Worm (Caenorhabditis elegans): ENCODE results near the gene srsx-10.

Gene srsx-10

ce11 chrV:5001386-5001785 is 26.8 kb upstream of the srsx-10 start, which contains the start of gene srr-8:
TSS of gene srr-8 (plus strand) at chrV:5001686.
- no peak for TF ChIP-seq ama-1 (optimal IDR thresholded peaks at IDR 0.05)
- TF ChIP-seq lin-15B (tag; optimal IDR thresholded peaks at IDR 0.05), result no peak
- no peak for TF ChIP-seq eor-1 (tag; optimal IDR thresholded peaks at IDR 0.05)
- no peak for TF ChIP-seq elt-2 (tag; optimal IDR thresholded peaks at IDR 0.05)
- TF ChIP-seq egl-5 (tag; optimal IDR thresholded peaks at IDR 0.05), result no peak
- TF ChIP-seq skn-1 (tag; optimal IDR thresholded peaks at IDR 0.05), result no peak
- TF ChIP-seq nhr-12 (tag; optimal IDR thresholded peaks at IDR 0.05), result no peak
- no peak for TF ChIP-seq hmg-11 (tag; optimal IDR thresholded peaks at IDR 0.05)
- no peak for TF ChIP-seq fos-1 (tag; optimal IDR thresholded peaks at IDR 0.05)
- TF ChIP-seq unc-62 (GFP tag; optimal IDR thresholded peaks at IDR 0.05), result no peak

DNA sequence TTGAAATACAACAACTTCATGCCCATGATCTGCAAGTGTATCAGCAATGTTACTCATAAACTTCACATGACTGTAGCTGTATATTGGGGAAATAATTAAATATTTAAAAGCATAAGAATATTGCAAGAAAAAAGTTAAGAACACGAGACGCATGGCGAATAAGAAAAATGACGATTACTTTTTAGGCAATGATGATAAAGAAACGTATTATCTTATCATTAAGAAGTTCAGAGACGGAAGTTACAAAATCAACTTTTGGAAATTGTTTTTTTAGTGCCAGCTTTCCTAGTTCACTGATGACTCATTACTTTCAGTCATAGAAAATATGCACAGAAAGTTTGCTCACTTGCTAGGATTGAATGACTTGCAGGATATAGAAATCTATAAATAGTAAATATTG is 25.8 kb upstream of the srsx-10 start, which contains the start of gene ugt-7:
TSS of gene ugt-7 (minus strand) at position 161 of the 400 bp plus-strand sequence.
- peak; percentile 57 for TF ChIP-seq elt-2 (tag; optimal IDR thresholded peaks at IDR 0.05)
- no peak for TF ChIP-seq nhr-11 (tag; optimal IDR thresholded peaks at IDR 0.05)
- peak; percentile 27 for TF ChIP-seq pqm-1 (tag; optimal IDR thresholded peaks at IDR 0.05)
- TF ChIP-seq mml-1 (tag; optimal IDR thresholded peaks at IDR 0.05), result no peak
- TF ChIP-seq unc-39 (tag; optimal IDR thresholded peaks at IDR 0.05), result no peak
- TF ChIP-seq nhr-77 (tag; optimal IDR thresholded peaks at IDR 0.05), result no peak
- no peak for TF ChIP-seq ceh-16 (tag; optimal IDR thresholded peaks at IDR 0.05)
- TF ChIP-seq nhr-43 (tag; optimal IDR thresholded peaks at IDR 0.05; ENCODE audit: poor library complexity, severe bottlenecking), result no peak
- TF ChIP-seq unc-62 (GFP tag; optimal IDR thresholded peaks at IDR 0.05), result no peak

ce11 chrV:4995155-4995554 is 20.6 kb upstream of the srsx-10 start, which contains the start of gene ncx-9:
TSS of gene ncx-9 (minus strand) at chrV:4995255.
- TF ChIP-seq ceh-28 (tag; optimal IDR thresholded peaks at IDR 0.05), result no peak
- no peak for TF ChIP-seq nhr-11 (tag; optimal IDR thresholded peaks at IDR 0.05)
- TF ChIP-seq elt-2 (tag; optimal IDR thresholded peaks at IDR 0.05), result no peak

DNA sequence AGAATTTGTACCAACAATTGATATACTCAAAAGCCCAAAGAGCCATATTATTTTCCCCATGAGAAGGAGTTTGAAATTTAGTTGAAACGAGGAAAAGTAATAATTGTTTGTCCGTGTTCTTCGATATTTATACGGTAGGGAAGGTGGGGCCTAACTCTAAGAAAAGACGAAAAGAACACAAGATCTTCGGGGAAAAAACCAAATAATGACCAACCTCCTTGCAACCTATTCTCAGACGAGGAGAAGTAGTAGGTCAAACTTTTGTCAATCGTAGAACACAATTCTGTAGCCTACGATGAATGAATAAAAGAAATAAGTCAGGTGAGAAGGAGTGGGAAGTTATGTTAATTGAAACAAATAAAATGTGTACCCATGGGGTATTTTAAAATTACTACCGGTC is 12.5 kb upstream of the srsx-10 start, which contains the start of gene ncx-8:
TSS of gene ncx-8 (minus strand) at position 101 of the 400 bp plus-strand sequence.
- no peak for TF ChIP-seq nhr-77 (tag; optimal IDR thresholded peaks at IDR 0.05)
- TF ChIP-seq sea-2 (GFP tag; optimal IDR thresholded peaks at IDR 0.05), result no peak
- no peak for TF ChIP-seq nhr-76 (tag; optimal IDR thresholded peaks at IDR 0.05)
- no peak for TF ChIP-seq ceh-28 (tag; optimal IDR thresholded peaks at IDR 0.05)
- no peak for TF ChIP-seq egl-27 (tag; optimal IDR thresholded peaks at IDR 0.05)
- TF ChIP-seq zag-1 (tag; optimal IDR thresholded peaks at IDR 0.05), result no peak
- TF ChIP-seq nfya-1 (tag; optimal IDR thresholded peaks at IDR 0.05; ENCODE audit: insufficient read depth), result no peak
- TF ChIP-seq skn-1 (tag; optimal IDR thresholded peaks at IDR 0.05), result no peak
- TF ChIP-seq nhr-28 (tag; optimal IDR thresholded peaks at IDR 0.05), result no peak
- no peak for TF ChIP-seq nhr-11 (tag; optimal IDR thresholded peaks at IDR 0.05)
- TF ChIP-seq nhr-43 (tag; optimal IDR thresholded peaks at IDR 0.05; ENCODE audit: poor library complexity, severe bottlenecking), result no peak
- no peak for TF ChIP-seq fkh-2 (tag; optimal IDR thresholded peaks at IDR 0.05)

DNA sequence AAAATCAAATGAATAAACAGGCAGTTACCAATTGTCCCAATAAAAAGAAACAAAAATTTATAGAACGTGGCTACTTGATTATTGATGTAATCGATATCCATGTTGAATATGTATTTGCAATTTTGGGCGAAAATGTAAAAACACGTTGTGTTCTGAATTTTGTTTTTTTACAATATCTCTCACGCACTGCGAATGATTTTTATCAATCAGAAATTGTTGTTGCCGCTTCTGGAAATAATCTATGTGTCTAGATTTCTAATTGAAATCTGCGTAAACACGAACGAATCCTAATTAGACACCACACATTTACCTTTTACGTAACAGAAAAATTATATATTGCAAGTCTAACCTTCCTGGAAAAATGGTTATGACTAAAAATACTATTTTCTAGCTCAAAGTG is 8.5 kb upstream of the srsx-10 start, which contains the start of gene srsx-13:
TSS of gene srsx-13 (minus strand) at position 101 of the 400 bp plus-strand sequence.
- TF ChIP-seq ama-1 (optimal IDR thresholded peaks at IDR 0.05) (no peak), R02D3.7 (tag; optimal IDR thresholded peaks at IDR 0.05) (no peak), zag-1 (tag; optimal IDR thresholded peaks at IDR 0.05) (no peak), snpc-4 (tag; optimal IDR thresholded peaks at IDR 0.05) (no peak), ztf-11 (tag; optimal IDR thresholded peaks at IDR 0.05) (no peak), daf-12 (tag; optimal IDR thresholded peaks at IDR 0.05) (no peak), fos-1 (tag; optimal IDR thresholded peaks at IDR 0.05) (no peak), aly-2 (tag; optimal IDR thresholded peaks at IDR 0.05) (no peak), mml-1 (tag; optimal IDR thresholded peaks at IDR 0.05) (no peak), elt-1 (tag; optimal IDR thresholded peaks at IDR 0.05) (no peak), eor-1 (tag; optimal IDR thresholded peaks at IDR 0.05) (no peak), sea-2 (GFP tag; optimal IDR thresholded peaks at IDR 0.05) (no peak)

DNA sequence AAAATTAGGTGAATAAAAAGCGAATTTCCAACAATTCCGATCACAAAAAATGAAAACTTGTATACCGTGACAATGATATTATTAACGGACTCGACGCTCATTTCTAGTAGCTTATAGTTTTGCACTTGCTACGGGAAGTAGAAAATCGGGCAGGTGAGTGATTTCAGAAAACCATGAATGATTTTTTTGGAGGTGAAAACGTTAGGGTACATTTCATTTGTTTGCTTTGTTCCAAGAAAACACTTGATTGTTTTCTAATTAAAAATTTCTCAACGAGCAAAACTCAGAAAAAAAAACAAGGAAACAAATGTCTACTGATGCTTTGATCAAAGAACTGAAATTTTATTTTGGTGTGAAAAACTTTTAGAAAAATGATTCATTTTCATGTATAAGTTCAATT is 6.3 kb upstream of the srsx-10 start, which contains the start of gene srsx-12:
TSS of gene srsx-12 (minus strand) at position 101 of the 400 bp plus-strand sequence.
- TF ChIP-seq skn-1 (tag; optimal IDR thresholded peaks at IDR 0.05), result no peak
- TF ChIP-seq snpc-4 (tag; optimal IDR thresholded peaks at IDR 0.05), result no peak
- TF ChIP-seq unc-39 (tag; optimal IDR thresholded peaks at IDR 0.05), result no peak
- no peak for TF ChIP-seq ztf-4 (tag; optimal IDR thresholded peaks at IDR 0.05)
- no peak for TF ChIP-seq hmg-11 (tag; optimal IDR thresholded peaks at IDR 0.05)
- no peak for TF ChIP-seq nhr-67 (tag; optimal IDR thresholded peaks at IDR 0.05)
- no peak for TF ChIP-seq mdl-1 (tag; optimal IDR thresholded peaks at IDR 0.05)
- TF ChIP-seq ceh-82 (tag; optimal IDR thresholded peaks at IDR 0.05), result no peak
- TF ChIP-seq nhr-237 (tag; optimal IDR thresholded peaks at IDR 0.05), result no peak
- TF ChIP-seq lin-15B (tag; optimal IDR thresholded peaks at IDR 0.05), result no peak
- TF ChIP-seq zag-1 (tag; optimal IDR thresholded peaks at IDR 0.05), result no peak
- TF ChIP-seq nhr-12 (tag; optimal IDR thresholded peaks at IDR 0.05), result no peak
- TF ChIP-seq mml-1 (tag; optimal IDR thresholded peaks at IDR 0.05), result no peak
- no peak for TF ChIP-seq daf-12 (tag; optimal IDR thresholded peaks at IDR 0.05)
- TF ChIP-seq aly-2 (tag; optimal IDR thresholded peaks at IDR 0.05), result no peak
